Fruit fly (Drosophila melanogaster): Measurements from ENCODE around the gene alpha-Est10.

Gene alpha-Est10

DNA sequence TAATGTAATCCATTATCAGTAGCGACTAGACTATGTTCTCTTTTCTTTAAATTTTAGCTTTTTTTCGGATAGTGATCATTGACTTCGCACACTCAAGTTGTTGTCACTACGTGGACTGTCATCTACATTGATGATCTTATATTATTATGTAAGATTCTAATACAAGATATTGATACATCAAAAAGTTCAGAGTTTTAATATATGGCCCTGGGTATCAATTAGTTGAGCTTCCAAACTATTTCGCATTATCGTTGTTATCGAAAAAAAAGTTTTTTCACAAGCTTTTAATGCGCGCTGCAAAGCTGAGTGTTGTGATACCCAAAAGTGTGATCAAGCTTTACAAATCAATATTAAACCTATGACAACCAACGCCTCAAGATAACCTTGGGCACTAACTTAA is 1.5 kb downstream of the alpha-Est10 start (continued):
- TF ChIP-seq CG14014 (GFP tag; IDR thresholded peaks at IDR 0.05): peak; percentile 39; the same call in 1 of the 2 replicates
- no peak for TF ChIP-seq Deaf1 (tag; optimal IDR thresholded peaks at IDR 0.05)
- no peak for TF ChIP-seq CG4360 (GFP tag; IDR thresholded peaks at IDR 0.05)
- TF ChIP-seq CG17802 (tag; optimal IDR thresholded peaks at IDR 0.05): no peak
- TF ChIP-seq CG8359 (GFP tag; optimal IDR thresholded peaks at IDR 0.05; ENCODE audit: borderline replicate concordance): no peak
- TF ChIP-seq CG18599 (GFP tag; optimal IDR thresholded peaks at IDR 0.05): no peak
- TF ChIP-seq danr (GFP tag; IDR thresholded peaks at IDR 0.05): no peak
- no peak for TF ChIP-seq HHEX (GFP tag; optimal IDR thresholded peaks at IDR 0.05)
- no peak for TF ChIP-seq Vsx1 (GFP tag; optimal IDR thresholded peaks at IDR 0.05)
- no peak for TF ChIP-seq NK7.1 (GFP tag; optimal IDR thresholded peaks at IDR 0.05)
- TF ChIP-seq CG30403 (GFP tag; optimal IDR thresholded peaks at IDR 0.05): peak; percentile 48
- TF ChIP-seq CG8290 (GFP tag; optimal IDR thresholded peaks at IDR 0.05): no peak
- peak in 1 of 2 experiments; percentile 60 for TF ChIP-seq CG8290 (tag; optimal IDR thresholded peaks at IDR 0.05)
- no peak for TF ChIP-seq bab2 (GFP tag; optimal IDR thresholded peaks at IDR 0.05)
- no peak for TF ChIP-seq z (GFP tag; IDR thresholded peaks at IDR 0.05)
- TF ChIP-seq CG12219 (GFP tag; optimal IDR thresholded peaks at IDR 0.05): no peak
- no peak for TF ChIP-seq Bdp1 (GFP tag; optimal IDR thresholded peaks at IDR 0.05)
- TF ChIP-seq dysf (GFP tag; IDR thresholded peaks at IDR 0.05): peak; percentile 32; the same call in 1 of the 3 replicates
- no peak for TF ChIP-seq dati (GFP tag; IDR thresholded peaks at IDR 0.05)
- TF ChIP-seq pum (GFP tag; optimal IDR thresholded peaks at IDR 0.05): peak; percentile 22
- TF ChIP-seq mirr (GFP tag; optimal IDR thresholded peaks at IDR 0.05): peak; percentile 30
- TF ChIP-seq CG17361 (GFP tag; IDR thresholded peaks at IDR 0.05): peak; percentile 33; the same call in 2 of the 3 replicates
- TF ChIP-seq CG9609 (GFP tag; optimal IDR thresholded peaks at IDR 0.05): no peak
- TF ChIP-seq abd-A (tag; optimal IDR thresholded peaks at IDR 0.05): no peak
- TF ChIP-seq tx (GFP tag; optimal IDR thresholded peaks at IDR 0.05): no peak
- TF ChIP-seq Dbx (GFP tag; IDR thresholded peaks at IDR 0.05): no peak
- no peak for TF ChIP-seq zfh1 (GFP tag; IDR thresholded peaks at IDR 0.05)
- no peak for TF ChIP-seq NC2β (GFP tag; optimal IDR thresholded peaks at IDR 0.05)
- TF ChIP-seq Nf-YC (tag; optimal IDR thresholded peaks at IDR 0.05): no peak
- TF ChIP-seq fd96Cb (tag; optimal IDR thresholded peaks at IDR 0.05): no peak
- no peak for TF ChIP-seq Adf1 (GFP tag; IDR thresholded peaks at IDR 0.05)
- no peak for TF ChIP-seq CG42726 (GFP tag; IDR thresholded peaks at IDR 0.05; ENCODE audit: partially characterized antibody)
- no peak for TF ChIP-seq CG5245 (GFP tag; optimal IDR thresholded peaks at IDR 0.05)
- no peak for TF ChIP-seq Dad (GFP tag; optimal IDR thresholded peaks at IDR 0.05)
- TF ChIP-seq CG33557 (GFP tag; optimal IDR thresholded peaks at IDR 0.05): no peak
- TF ChIP-seq prd (optimal IDR thresholded peaks at IDR 0.05): no peak
- peak; percentile 42; the same call in 1 of the 3 replicates for TF ChIP-seq prd (GFP tag; IDR thresholded peaks at IDR 0.05)
- peak; percentile 27 for TF ChIP-seq pzg (GFP tag; optimal IDR thresholded peaks at IDR 0.05)
- no peak for TF ChIP-seq psq (GFP tag; optimal IDR thresholded peaks at IDR 0.05)
- TF ChIP-seq sens-2 (GFP tag; IDR thresholded peaks at IDR 0.05): no peak
- no peak for TF ChIP-seq CG17912 (GFP tag; optimal IDR thresholded peaks at IDR 0.05)
- TF ChIP-seq CG11560 (tag; IDR thresholded peaks at IDR 0.05): no peak
- TF ChIP-seq Abd-B (GFP tag; optimal IDR thresholded peaks at IDR 0.05): peak; percentile 13
- TF ChIP-seq gem (tag; optimal IDR thresholded peaks at IDR 0.05): peak; percentile 51
- peak; percentile 25 for TF ChIP-seq Blimp-1 (GFP tag; optimal IDR thresholded peaks at IDR 0.05)
- no peak for TF ChIP-seq Hsf (GFP tag; optimal IDR thresholded peaks at IDR 0.05)
- TF ChIP-seq CG4282 (GFP tag; optimal IDR thresholded peaks at IDR 0.05): no peak
- no peak for TF ChIP-seq B-H1 (GFP tag; IDR thresholded peaks at IDR 0.05)
- TF ChIP-seq CG7928 (GFP tag; optimal IDR thresholded peaks at IDR 0.05): peak; percentile 9
- no peak for TF ChIP-seq CG2202 (tag; optimal IDR thresholded peaks at IDR 0.05)
- TF ChIP-seq Neu2 (GFP tag; optimal IDR thresholded peaks at IDR 0.05; ENCODE audit: borderline replicate concordance): no peak
- no peak for TF ChIP-seq B-H2 (GFP tag; optimal IDR thresholded peaks at IDR 0.05)
